Worm (Caenorhabditis elegans): ENCODE data around the gene F53F1.6.

The F53F1.6 gene

DNA sequence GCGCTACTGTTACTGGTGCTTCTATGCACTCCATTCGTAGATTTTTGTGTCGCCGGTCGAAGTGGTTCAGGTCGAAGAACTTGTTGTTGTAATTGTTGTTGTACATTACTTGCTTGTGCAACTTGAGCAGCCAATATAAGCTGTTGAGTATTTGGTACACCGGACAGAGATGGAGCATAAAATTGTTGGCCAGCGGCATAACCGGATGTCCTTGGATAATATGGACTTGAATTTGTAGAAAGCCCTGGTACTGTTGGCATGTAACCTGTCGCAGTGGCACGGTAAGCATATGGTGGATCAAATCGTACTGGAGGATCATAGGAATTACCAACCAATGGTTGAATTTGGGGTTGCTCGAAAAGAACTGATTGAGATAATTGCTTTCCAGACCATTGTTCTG lies 28.5 kb downstream of the F53F1.6 start:
- TF ChIP-seq dpff-1 (tag; optimal IDR thresholded peaks at IDR 0.05) (no peak), Y95B8A.8 (GFP tag; IDR thresholded peaks at IDR 0.05) (no peak), nfya-1 (tag; optimal IDR thresholded peaks at IDR 0.05; ENCODE audit: borderline replicate concordance, insufficient read depth) (no peak), F55B11.4 (tag; optimal IDR thresholded peaks at IDR 0.05; ENCODE audit: borderline replicate concordance, insufficient read depth) (no peak), madf-3 (GFP tag; IDR thresholded peaks at IDR 0.05) (no peak), hmg-20 (GFP tag; IDR thresholded peaks at IDR 0.05) (no peak), pha-4 (tag; optimal IDR thresholded peaks at IDR 0.05) (no peak)

DNA sequence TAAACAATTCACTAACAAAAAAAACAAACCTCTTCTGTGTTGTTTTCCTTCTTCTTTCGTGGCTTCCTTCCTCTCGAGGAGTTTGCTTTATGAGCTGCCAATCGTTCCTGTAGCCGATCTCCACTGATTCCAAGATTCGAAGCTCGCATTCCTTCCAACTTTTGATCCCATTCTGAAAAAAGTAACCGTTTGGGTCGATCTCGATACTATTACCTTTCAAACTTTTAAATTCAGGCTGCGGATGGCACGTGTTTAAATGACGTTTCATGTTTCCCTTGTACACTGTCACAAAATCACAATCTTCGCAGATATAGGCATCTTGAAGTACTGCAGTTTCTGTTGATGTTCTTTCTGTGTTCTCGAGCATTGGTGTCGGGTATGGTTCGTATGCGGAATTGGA lies 29.9 kb downstream of the F53F1.6 start:
- TF ChIP-seq ekl-4 (GFP tag; IDR thresholded peaks at IDR 0.05), result no peak
- no peak for TF ChIP-seq ama-1 (optimal IDR thresholded peaks at IDR 0.05)
- TF ChIP-seq ama-1 (GFP tag; optimal IDR thresholded peaks at IDR 0.05), result no peak
- TF ChIP-seq ztf-26 (tag; optimal IDR thresholded peaks at IDR 0.05), result no peak
- TF ChIP-seq rpc-1 (optimal IDR thresholded peaks at IDR 0.05), result no peak
- no peak for TF ChIP-seq rpc-1 (tag; optimal IDR thresholded peaks at IDR 0.05)
- no peak for TF ChIP-seq Y53F4B.3 (GFP tag; IDR thresholded peaks at IDR 0.05)
- TF ChIP-seq ztf-25 (GFP tag; IDR thresholded peaks at IDR 0.05), result no peak
- no peak for TF ChIP-seq ets-4 (GFP tag; optimal IDR thresholded peaks at IDR 0.05)
- no peak for TF ChIP-seq fkh-3 (tag; optimal IDR thresholded peaks at IDR 0.05)
- TF ChIP-seq T07F8.4 (tag; optimal IDR thresholded peaks at IDR 0.05), result no peak
- TF ChIP-seq nhr-179 (tag; optimal IDR thresholded peaks at IDR 0.05), result no peak
- no peak for TF ChIP-seq hrde-1 (tag; optimal IDR thresholded peaks at IDR 0.05; ENCODE audit: borderline replicate concordance)
- no peak for TF ChIP-seq ceh-40 (GFP tag; IDR thresholded peaks at IDR 0.05)
- no peak for TF ChIP-seq mxl-1 (tag; optimal IDR thresholded peaks at IDR 0.05)
- no peak for TF ChIP-seq die-1 (tag; optimal IDR thresholded peaks at IDR 0.05)
- TF ChIP-seq ceh-91 (GFP tag; IDR thresholded peaks at IDR 0.05), result no peak
- TF ChIP-seq gei-17 (GFP tag; optimal IDR thresholded peaks at IDR 0.05), result no peak
- no peak for TF ChIP-seq bed-1 (GFP tag; IDR thresholded peaks at IDR 0.05)
- no peak for TF ChIP-seq madf-6 (GFP tag; IDR thresholded peaks at IDR 0.05)

DNA sequence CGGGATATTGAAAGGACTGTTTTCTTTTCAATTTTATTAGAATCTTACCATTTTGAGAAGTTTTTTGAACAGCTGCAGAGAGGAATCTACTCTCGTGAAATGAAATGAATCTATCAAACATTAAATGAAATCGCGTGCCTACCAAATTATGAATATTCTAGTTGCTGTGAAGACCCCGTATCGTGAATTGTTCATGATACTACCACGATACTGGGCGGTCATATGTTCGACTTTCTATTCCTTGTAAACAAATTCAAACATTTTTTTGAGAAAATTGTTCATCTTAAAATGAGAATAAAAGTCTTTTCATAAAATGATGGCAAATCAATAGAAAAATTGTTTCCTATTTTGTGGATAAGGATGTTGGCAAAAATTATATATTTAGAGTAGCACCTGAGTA lies 31.6 kb downstream of the F53F1.6 start, which contains the start of gene gcy-34:
gcy-34 (minus strand) TSS at position 101 of the 400 bp plus-strand sequence.
- no peak for TF ChIP-seq cebp-1 (GFP tag; IDR thresholded peaks at IDR 0.05)
- no peak for TF ChIP-seq cebp-1 (tag; optimal IDR thresholded peaks at IDR 0.05)
- no peak for TF ChIP-seq sptf-2 (GFP tag; optimal IDR thresholded peaks at IDR 0.05)
- TF ChIP-seq ztf-18 (tag; optimal IDR thresholded peaks at IDR 0.05), result no peak
- no peak for TF ChIP-seq lin-26 (GFP tag; IDR thresholded peaks at IDR 0.05)
- no peak for TF ChIP-seq rpc-1 (optimal IDR thresholded peaks at IDR 0.05)
- no peak for TF ChIP-seq rpc-1 (tag; optimal IDR thresholded peaks at IDR 0.05)
- no peak for TF ChIP-seq F37B4.10 (GFP tag; IDR thresholded peaks at IDR 0.05)
- TF ChIP-seq C17E4.6 (GFP tag; IDR thresholded peaks at IDR 0.05), result no peak
- no peak for TF ChIP-seq nhr-80 (tag; optimal IDR thresholded peaks at IDR 0.05)
- TF ChIP-seq ccch-3 (GFP tag; optimal IDR thresholded peaks at IDR 0.05), result no peak
- no peak for TF ChIP-seq him-1 (tag; optimal IDR thresholded peaks at IDR 0.05)
- TF ChIP-seq let-607 (tag; optimal IDR thresholded peaks at IDR 0.05), result no peak
- TF ChIP-seq atf-7 (tag; optimal IDR thresholded peaks at IDR 0.05), result no peak
- no peak for TF ChIP-seq aptf-2 (GFP tag; conservative IDR thresholded peaks at IDR 0.05)
- TF ChIP-seq lin-54 (GFP tag; optimal IDR thresholded peaks at IDR 0.05), result no peak
- TF ChIP-seq B0336.3 (GFP tag; IDR thresholded peaks at IDR 0.05), result no peak
- TF ChIP-seq sea-2 (GFP tag; IDR thresholded peaks at IDR 0.05), result no peak
- TF ChIP-seq hrde-1 (tag; optimal IDR thresholded peaks at IDR 0.05; ENCODE audit: borderline replicate concordance), result no peak
- TF ChIP-seq efl-1 (GFP tag; optimal IDR thresholded peaks at IDR 0.05), result no peak
- TF ChIP-seq F33H1.4 (GFP tag; IDR thresholded peaks at IDR 0.05), result no peak
